Worm (Caenorhabditis elegans) whole organism, L4/young adult: ENCODE results near the gene clec-63.
A peak's percentile ranks its signal among the peaks of the same experiment; 100 is the strongest.

ENCODE experiments used
- W03F9.2 ChIP-seq: fragments of 150-350 bp; optimal IDR thresholded peaks from 2 replicates; lab custom pipeline; 2014; ENCODE audit warnings: missing biosample characterization, missing genetic modification characterization
- dao-5 ChIP-seq: sonication (generic microtip); optimal IDR thresholded peaks from 2 replicates; lab custom pipeline; 2016; ENCODE audit warnings: missing genotype, missing genetic modification characterization, moderate library complexity, missing compliant biosample characterization
- him-1 ChIP-seq: sonication (generic microtip); optimal IDR thresholded peaks from 2 replicates; lab custom pipeline; 2016; ENCODE audit warnings: missing genotype, missing genetic modification reagents, missing genetic modification characterization, missing compliant biosample characterization

clec-63 gene

DNA sequence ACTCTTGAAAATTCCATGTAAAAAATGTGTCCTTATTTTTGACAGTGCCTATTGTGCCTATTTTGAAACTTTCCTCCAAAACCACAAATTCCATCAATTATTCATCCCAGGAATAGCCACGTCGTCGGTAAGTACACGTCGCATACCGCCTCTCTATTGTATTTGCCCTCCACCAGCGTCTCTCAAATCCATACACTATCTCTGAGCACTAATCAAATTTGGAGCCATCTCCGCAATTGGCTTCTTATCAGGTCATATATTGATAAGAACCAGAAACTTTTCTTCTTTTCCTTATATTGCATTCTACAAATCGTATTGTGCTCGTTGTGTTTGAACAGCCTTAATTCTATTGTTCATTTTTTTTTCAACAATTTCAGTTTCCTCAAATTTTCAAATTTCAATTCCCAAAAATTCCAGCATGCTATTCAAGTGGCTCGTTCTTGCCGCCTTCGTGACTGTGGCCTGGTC, 36.1 kb downstream of the clec-63 start, which contains the start of gene dct-18:
Gene dct-18, plus strand, starts transcription at position 418 of the 468 bp plus-strand sequence.
- TF ChIP-seq W03F9.2 (tag; lab: Kevin White, UChicago) (no peak), him-1 (tag; lab: Kevin White, UChicago) (no peak), dao-5 (tag; lab: Kevin White, UChicago) (no peak)

- TF ChIP-seq him-1 (tag; lab: Kevin White, UChicago), result no peak
- TF ChIP-seq dao-5 (tag; lab: Kevin White, UChicago), result no peak
- TF ChIP-seq W03F9.2 (tag; lab: Kevin White, UChicago), result no peak
Observed at ce11 chrII:12935259-12935658, 39.8 kb downstream of the clec-63 start, which contains the start of gene lips-9. lips-9 (minus strand) TSS chrII:12935359.

ce11 chrII:12939161-12939560, 43.7 kb downstream of the clec-63 start:
- TF ChIP-seq W03F9.2 (tag; lab: Kevin White, UChicago) (no peak), dao-5 (tag; lab: Kevin White, UChicago) (no peak), him-1 (tag; lab: Kevin White, UChicago) (no peak)

ce11 chrII:12939801-12940200, 44.4 kb downstream of the clec-63 start, which contains the start of gene arrd-10:
arrd-10 (plus strand) TSS chrII:12940101.
- TF ChIP-seq him-1 (tag; lab: Kevin White, UChicago) (no peak), W03F9.2 (tag; lab: Kevin White, UChicago) (no peak), dao-5 (tag; lab: Kevin White, UChicago) (no peak)

DNA sequence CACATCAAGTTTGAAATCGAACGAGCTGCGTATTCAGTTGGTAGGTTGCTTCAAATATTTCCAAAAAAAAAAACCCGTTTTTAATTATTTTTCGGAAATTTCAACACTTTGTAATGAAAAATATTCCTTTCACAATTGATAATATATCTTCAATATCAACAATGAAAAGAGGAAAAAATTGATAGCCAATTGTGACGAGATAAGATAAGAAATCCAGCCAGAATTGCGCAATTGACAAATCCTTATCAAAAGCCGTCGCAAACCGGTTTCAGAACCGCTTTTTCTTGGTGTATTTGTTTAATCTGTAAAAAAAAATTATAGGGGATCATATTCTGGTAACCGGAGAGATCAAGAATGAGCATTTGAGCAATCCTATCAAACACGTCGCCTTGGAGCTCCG, 47.1 kb downstream of the clec-63 start:
- no peak for TF ChIP-seq dao-5 (tag; lab: Kevin White, UChicago)
- TF ChIP-seq W03F9.2 (tag; lab: Kevin White, UChicago), result no peak
- no peak for TF ChIP-seq him-1 (tag; lab: Kevin White, UChicago)

DNA sequence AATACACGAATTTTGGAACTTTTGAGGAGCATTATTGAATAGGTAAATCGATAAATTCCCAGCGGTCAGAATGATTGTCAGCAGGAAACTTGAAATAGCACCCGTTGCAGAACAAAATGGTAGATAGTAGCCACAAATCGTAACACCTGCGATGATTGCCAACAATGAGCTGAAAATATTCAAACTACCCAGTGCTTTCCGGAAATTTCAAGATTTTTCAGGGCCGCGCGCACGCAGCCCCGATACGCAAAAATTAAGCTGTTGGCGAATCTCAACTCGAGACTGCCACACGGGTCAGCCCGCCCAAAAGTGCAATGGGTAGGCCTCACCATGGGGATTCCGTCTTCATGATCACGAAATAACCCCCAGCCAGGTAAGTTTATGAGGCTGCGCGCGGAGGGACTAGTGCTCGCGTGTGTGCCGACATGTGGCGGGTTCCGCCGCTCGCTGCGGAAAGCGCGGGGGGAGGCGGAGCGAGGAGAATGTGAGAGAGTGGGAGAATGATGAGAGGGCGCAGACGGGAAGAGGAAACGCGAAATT, 49.2 kb downstream of the clec-63 start:
- TF ChIP-seq W03F9.2 (tag; lab: Kevin White, UChicago) (peak; percentile 80), him-1 (tag; lab: Kevin White, UChicago) (peak; percentile 82), dao-5 (tag; lab: Kevin White, UChicago) (peak; percentile 85)
